Fruit fly (Drosophila melanogaster): ENCODE results near the gene Xpac.

The Xpac gene

dm6 chrX:4105830-4106233 is 1.8 kb upstream of the Xpac start, which contains the start of gene cib (continued):
- TF ChIP-seq CG17568 (GFP tag; optimal IDR thresholded peaks at IDR 0.05): no peak
- no peak for TF ChIP-seq CG18476 (GFP tag; optimal IDR thresholded peaks at IDR 0.05)
- TF ChIP-seq da (GFP tag; optimal IDR thresholded peaks at IDR 0.05): no peak
- TF ChIP-seq CG10267 (tag; optimal IDR thresholded peaks at IDR 0.05): peak; percentile 77
- TF ChIP-seq CG3163 (GFP tag; optimal IDR thresholded peaks at IDR 0.05): peak; percentile 26
- peak; percentile 33 for TF ChIP-seq CG11398 (GFP tag; optimal IDR thresholded peaks at IDR 0.05)
- peak; percentile 23 for TF ChIP-seq MTF-1 (GFP tag; optimal IDR thresholded peaks at IDR 0.05; ENCODE audit: borderline replicate concordance)
- TF ChIP-seq CG17361 (GFP tag; IDR thresholded peaks at IDR 0.05): peak; percentile 29; the same call in 1 of the 3 replicates
- TF ChIP-seq CG12769 (tag; optimal IDR thresholded peaks at IDR 0.05): no peak
- TF ChIP-seq CG6272 (GFP tag; IDR thresholded peaks at IDR 0.05): peak; percentile 34; the same call in 1 of the 2 replicates
- peak; percentile 31 for TF ChIP-seq PHDP (tag; optimal IDR thresholded peaks at IDR 0.05)
- peak; percentile 9 for TF ChIP-seq CG1233 (GFP tag; optimal IDR thresholded peaks at IDR 0.05)
- 0 out of 3 replicates have a peak, but pooled peaks have one; percentile 16 for TF ChIP-seq tgo (GFP tag; IDR thresholded peaks at IDR 0.05)
- TF ChIP-seq pzg (GFP tag; optimal IDR thresholded peaks at IDR 0.05): peak; percentile 99
- TF ChIP-seq chn (GFP tag; optimal IDR thresholded peaks at IDR 0.05): peak; percentile 13
- no peak for TF ChIP-seq jumu (GFP tag; optimal IDR thresholded peaks at IDR 0.05)
- TF ChIP-seq CG9609 (GFP tag; optimal IDR thresholded peaks at IDR 0.05): peak; percentile 16
- TF ChIP-seq tx (GFP tag; optimal IDR thresholded peaks at IDR 0.05): peak; percentile 28
- TF ChIP-seq gcm2 (GFP tag; optimal IDR thresholded peaks at IDR 0.05): no peak
- TF ChIP-seq Ets65A (GFP tag): no peak
- TF ChIP-seq CG12219 (GFP tag; optimal IDR thresholded peaks at IDR 0.05): no peak
- TF ChIP-seq sd (tag; optimal IDR thresholded peaks at IDR 0.05): peak; percentile 15
- peak in 1 of 2 experiments; percentile 30 for TF ChIP-seq Eip74EF (GFP tag; optimal IDR thresholded peaks at IDR 0.05)
- TF ChIP-seq Trl (optimal IDR thresholded peaks at IDR 0.05): no peak
- peak; percentile 47 for TF ChIP-seq Trl (GFP tag; optimal IDR thresholded peaks at IDR 0.05)
- peak; percentile 72 for TF ChIP-seq CG17829 (tag; optimal IDR thresholded peaks at IDR 0.05)
- no peak for TF ChIP-seq bowl (GFP tag; IDR thresholded peaks at IDR 0.05)
- peak; percentile 78 for TF ChIP-seq Dll (GFP tag; IDR thresholded peaks at IDR 0.05; ENCODE audit: partially characterized antibody)
- no peak for TF ChIP-seq sima (GFP tag; optimal IDR thresholded peaks at IDR 0.05)
- TF ChIP-seq CG33213 (GFP tag; optimal IDR thresholded peaks at IDR 0.05): peak; percentile 94
- peak; percentile 18 for TF ChIP-seq Mad (GFP tag; optimal IDR thresholded peaks at IDR 0.05)
- peak; percentile 53 for TF ChIP-seq CG10431 (GFP tag; optimal IDR thresholded peaks at IDR 0.05)
- TF ChIP-seq CG4854 (GFP tag; optimal IDR thresholded peaks at IDR 0.05): peak; percentile 14
- peak; percentile 70 for TF ChIP-seq p53 (GFP tag; optimal IDR thresholded peaks at IDR 0.05)
- TF ChIP-seq repo (GFP tag; optimal IDR thresholded peaks at IDR 0.05): no peak
- peak; percentile 20 for TF ChIP-seq zf30C (GFP tag; optimal IDR thresholded peaks at IDR 0.05)
- no peak for TF ChIP-seq Ravus (GFP tag; IDR thresholded peaks at IDR 0.05)
- no peak for TF ChIP-seq CG7556 (GFP tag; optimal IDR thresholded peaks at IDR 0.05)
- TF ChIP-seq lilli (GFP tag; optimal IDR thresholded peaks at IDR 0.05): peak; percentile 21
- TF ChIP-seq insv (GFP tag; optimal IDR thresholded peaks at IDR 0.05): peak in 1 of 2 experiments; percentile 79
- peak; percentile 26 for TF ChIP-seq CG7839 (tag; optimal IDR thresholded peaks at IDR 0.05)
- peak; percentile 19; the same call in 1 of the 4 replicates for TF ChIP-seq Gug (GFP tag; IDR thresholded peaks at IDR 0.05)
- peak; percentile 90 for TF ChIP-seq CG1603 (tag; optimal IDR thresholded peaks at IDR 0.05)
- peak; percentile 3 to 7 for TF ChIP-seq bsh (GFP tag; optimal IDR thresholded peaks at IDR 0.05)
- TF ChIP-seq CG14014 (GFP tag; IDR thresholded peaks at IDR 0.05): peak; percentile 28; the same call in 1 of the 2 replicates
- no peak for TF ChIP-seq CG30431 (GFP tag; optimal IDR thresholded peaks at IDR 0.05)
- TF ChIP-seq Oli (tag; optimal IDR thresholded peaks at IDR 0.05): no peak
- peak; percentile 14 for TF ChIP-seq HLHmδ (GFP tag; optimal IDR thresholded peaks at IDR 0.05)
- peak; percentile 9 for TF ChIP-seq CG18619 (GFP tag; optimal IDR thresholded peaks at IDR 0.05)
- TF ChIP-seq MBD-R2 (GFP tag; IDR thresholded peaks at IDR 0.05): peak; percentile 55
- no peak for TF ChIP-seq abd-A (tag; optimal IDR thresholded peaks at IDR 0.05)

Measured in whole organism, embryonic.